Worm (Caenorhabditis elegans) whole organism, midembryonic: ENCODE measurements around the gene grld-1.

Source experiments
- T22C8.4 ChIP-seq: fragments of 200-800 bp; sonication (Bioruptor generic); IDR thresholded peaks from 2 replicates; pipeline ENCODE4 v1.3.6; 2022; ENCODE audit warnings: missing genetic modification characterization, missing compliant biosample characterization
- flt-1 ChIP-seq: fragments of 200-800 bp; sonication (Bioruptor generic); IDR thresholded peaks from 2 replicates; pipeline ENCODE4 v1.3.6; 2022; ENCODE audit warnings: missing genetic modification characterization, missing compliant biosample characterization
- klf-2 ChIP-seq: fragments of 200-800 bp; sonication (Bioruptor generic); conservative IDR thresholded peaks from 2 replicates; pipeline ENCODE4 v1.3.6; 2022; ENCODE audit warnings: missing genetic modification reagents, missing genetic modification characterization, missing compliant biosample characterization
- med-1 ChIP-seq: sonication (generic microtip); optimal IDR thresholded peaks from 2 replicates; lab custom pipeline; 2017; ENCODE audit warnings: missing genetic modification characterization, mild to moderate bottlenecking, missing compliant biosample characterization, antibody characterized with exemption, missing genetic modification reagents; ENCODE audit not compliant: insufficient read depth
- ref-1 ChIP-seq: fragments of 200-800 bp; sonication (Bioruptor generic); conservative IDR thresholded peaks from 2 replicates; pipeline ENCODE4 v1.3.6; 2022; ENCODE audit warnings: missing genetic modification reagents, missing genetic modification characterization, missing compliant biosample characterization
- tab-1 ChIP-seq: fragments of 200-800 bp; sonication (Bioruptor generic); IDR thresholded peaks from 2 replicates; pipeline ENCODE4 v1.3.6; 2022; ENCODE audit warnings: missing genetic modification characterization, missing compliant biosample characterization
- ztf-23 ChIP-seq: fragments of 200-800 bp; sonication (Bioruptor generic); IDR thresholded peaks from 2 replicates; pipeline ENCODE4 v1.3.6; 2022; ENCODE audit warnings: missing genetic modification reagents, missing genetic modification characterization, missing compliant biosample characterization
- ztf-29 ChIP-seq: fragments of 200-800 bp; sonication (Bioruptor generic); IDR thresholded peaks from 2 replicates; pipeline ENCODE4 v1.3.6; 2022; ENCODE audit warnings: missing genetic modification reagents, missing genetic modification characterization, missing compliant biosample characterization

DNA sequence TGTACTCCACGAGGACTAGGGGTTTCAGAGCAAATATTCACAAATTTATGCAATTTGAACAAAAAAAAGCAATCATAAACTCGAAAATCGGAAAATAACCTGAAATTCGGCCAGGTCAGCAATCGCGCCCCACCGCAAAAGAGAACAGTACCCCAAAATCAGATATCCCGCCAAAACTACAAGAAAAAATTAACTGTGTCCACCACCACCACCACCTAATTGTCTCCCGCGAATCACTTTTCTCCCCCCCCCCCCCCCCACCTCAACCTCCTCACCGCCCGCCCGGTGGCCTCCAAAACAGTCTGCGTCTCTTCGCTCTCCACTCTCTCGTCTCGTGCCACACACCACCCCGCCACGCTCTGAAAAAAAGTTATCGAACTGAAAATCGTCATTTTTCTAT is 2.8 kb upstream of the grld-1 start:
- no peak for TF ChIP-seq ztf-29 (GFP tag; lab: Robert Waterston, UW)
- no peak for TF ChIP-seq med-1
- no peak for TF ChIP-seq klf-2 (GFP tag; lab: Robert Waterston, UW)
- TF ChIP-seq ref-1 (GFP tag; lab: Robert Waterston, UW) = no peak
- no peak for TF ChIP-seq tab-1
- TF ChIP-seq ztf-23 (GFP tag; lab: Robert Waterston, UW) = no peak
- TF ChIP-seq flt-1 (GFP tag; lab: Robert Waterston, UW) = no peak
- TF ChIP-seq T22C8.4 = no peak
